Worm (Caenorhabditis elegans) whole organism, L4/young adult: Measurements from ENCODE around the gene apb-1.

Experiments used
- dao-5 ChIP-seq: sonication (generic microtip); optimal IDR thresholded peaks from 2 replicates; lab custom pipeline; 2016; ENCODE audit warnings: missing genotype, missing genetic modification characterization, moderate library complexity, missing compliant biosample characterization
- him-1 ChIP-seq: sonication (generic microtip); optimal IDR thresholded peaks from 2 replicates; lab custom pipeline; 2016; ENCODE audit warnings: missing genotype, missing genetic modification reagents, missing genetic modification characterization, missing compliant biosample characterization

DNA sequence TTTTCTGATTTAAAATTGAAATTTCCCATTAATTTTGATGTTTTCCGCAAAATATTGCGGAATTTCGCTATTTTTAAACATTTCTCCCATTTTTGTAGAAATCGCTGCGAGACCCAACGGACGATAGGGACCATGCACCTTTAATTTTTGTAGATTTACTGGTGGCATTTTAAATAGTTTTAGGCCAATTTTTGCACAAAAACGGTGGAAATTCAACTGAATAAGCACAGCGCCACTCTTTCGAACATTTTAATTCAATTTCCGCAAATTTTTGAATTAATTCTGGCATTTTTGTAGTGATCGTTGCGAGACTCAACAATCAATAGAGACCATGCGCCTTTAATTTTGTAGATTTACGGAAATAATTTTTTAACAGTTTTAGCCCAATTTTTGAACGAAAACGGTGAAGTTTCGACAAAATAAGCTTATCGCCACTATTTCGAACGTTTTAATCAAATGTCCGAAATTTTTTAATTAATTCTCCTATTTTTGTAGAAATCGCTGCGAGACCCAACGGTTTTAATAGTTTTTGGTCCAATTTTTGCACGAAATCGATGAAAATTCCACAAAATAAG lies 1.7 kb upstream of the apb-1 start:
- TF ChIP-seq him-1 (no peak), dao-5 (tag; lab: Kevin White, UChicago) (no peak)
